Worm (Caenorhabditis elegans): ENCODE results near the gene C38C3.4.

- TF ChIP-seq flt-1 (GFP tag; IDR thresholded peaks at IDR 0.05) (no peak), T22C8.4 (GFP tag; IDR thresholded peaks at IDR 0.05) (no peak)
Measured at ce11 chrV:1527985-1528384, 46.1 kb downstream of the C38C3.4 start, which contains the start of gene str-236.

Data from whole organism, midembryonic.